Fruit fly (Drosophila melanogaster): ENCODE results near the gene CG18131.

DNA sequence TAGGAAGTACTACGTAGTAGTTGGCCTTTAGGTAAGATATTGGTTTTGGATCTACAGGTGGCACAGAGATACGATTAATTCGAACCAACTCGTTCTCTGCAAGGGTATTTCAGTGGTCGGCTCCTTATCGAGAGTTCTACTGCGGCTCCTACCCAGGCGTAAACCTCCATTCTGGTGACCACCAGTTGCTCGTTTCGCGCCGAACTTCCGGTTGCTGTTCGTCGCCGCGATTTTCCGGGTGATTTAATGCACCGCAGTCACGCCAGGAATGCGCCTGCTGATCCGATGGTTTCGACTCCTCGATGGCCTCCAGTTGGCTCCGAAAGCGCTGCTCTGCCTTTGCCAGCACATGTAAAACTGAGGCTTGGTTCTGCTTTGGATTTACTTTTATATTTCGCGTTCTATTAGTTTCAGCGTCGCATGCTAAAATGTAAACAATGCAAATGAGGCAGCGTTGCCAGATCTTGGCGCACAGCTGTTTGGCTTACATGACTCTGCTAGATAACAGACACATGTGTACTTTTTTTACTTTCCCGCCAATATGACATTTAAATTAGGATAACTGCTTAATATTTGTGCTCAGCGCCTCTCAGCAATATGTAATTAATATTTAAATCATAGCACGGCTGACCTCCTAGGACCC lies 2.2 kb upstream of the CG18131 start, which contains the start of gene CG7420:
- no peak for TF ChIP-seq psq (optimal IDR thresholded peaks at IDR 0.05)
- no peak for TF ChIP-seq ttk (optimal IDR thresholded peaks at IDR 0.05)
- TF ChIP-seq h (optimal IDR thresholded peaks at IDR 0.05), result no peak
- no peak for TF ChIP-seq insv (optimal IDR thresholded peaks at IDR 0.05)
- no peak for TF ChIP-seq Myc (optimal IDR thresholded peaks at IDR 0.05)
- no peak for TF ChIP-seq Sin3A (optimal IDR thresholded peaks at IDR 0.05)

Measured in Kc167 (cell line).